Fruit fly (Drosophila melanogaster) whole organism, adult: ENCODE data around the gene Tak1.

Experiments used
- CG11617 ChIP-seq: fragments of 200-800 bp; sonication (Bioruptor generic); optimal IDR thresholded peaks from 2 replicates; lab custom pipeline; 2017; ENCODE audit warnings: mild to moderate bottlenecking, missing biosample characterization, missing genetic modification reagents, missing genetic modification characterization
- CG14711 ChIP-seq: fragments of 200-800 bp; sonication (Bioruptor generic); optimal IDR thresholded peaks from 2 replicates; lab custom pipeline; 2018; ENCODE audit warnings: missing biosample characterization, mild to moderate bottlenecking, missing genetic modification characterization, moderate library complexity
- CG33017 ChIP-seq: fragments of 200-800 bp; sonication (Bioruptor generic); optimal IDR thresholded peaks from 2 replicates; lab custom pipeline; 2018; ENCODE audit warnings: missing biosample characterization, mild to moderate bottlenecking, missing genetic modification characterization, moderate library complexity
- CG5204 ChIP-seq: fragments of 200-800 bp; sonication (Bioruptor generic); optimal IDR thresholded peaks from 2 replicates; lab custom pipeline; 2016; ENCODE audit warnings: missing biosample characterization, missing genetic modification characterization
- CG7101 ChIP-seq: fragments of 200-800 bp; sonication (Bioruptor generic); optimal IDR thresholded peaks from 2 replicates; lab custom pipeline; 2018; ENCODE audit warnings: missing biosample characterization, mild to moderate bottlenecking, missing genetic modification characterization, moderate library complexity
- Crg-1 ChIP-seq: fragments of 200-800 bp; sonication (Bioruptor generic); optimal IDR thresholded peaks from 2 replicates; lab custom pipeline; 2016; ENCODE audit warnings: missing biosample characterization, missing genetic modification characterization
- Hr96 ChIP-seq: fragments of 200-800 bp; sonication (Bioruptor generic); optimal IDR thresholded peaks from 2 replicates; lab custom pipeline; 2016; ENCODE audit warnings: missing biosample characterization, missing genetic modification characterization
- Mnt ChIP-seq: fragments of 200-800 bp; sonication (Bioruptor generic); optimal IDR thresholded peaks from 2 replicates; lab custom pipeline; 2016; ENCODE audit warnings: missing biosample characterization, mild to moderate bottlenecking, missing genetic modification characterization
- cic ChIP-seq: fragments of 200-800 bp; sonication (Bioruptor generic); optimal IDR thresholded peaks from 2 replicates; lab custom pipeline; 2017; ENCODE audit warnings: missing biosample characterization, mild to moderate bottlenecking, missing genetic modification characterization, moderate library complexity
- cnc ChIP-seq, 2 experiments: fragments of >200 bp; optimal IDR thresholded peaks; 2 replicates each; lab custom pipeline; 2017
- kay ChIP-seq: fragments of 200-800 bp; sonication (Bioruptor generic); peaks from one replicate; lab custom pipeline; 2016; ENCODE audit warnings: missing biosample characterization, missing genetic modification characterization, borderline replicate concordance
- ovo ChIP-seq: fragments of 200-800 bp; sonication (Bioruptor generic); optimal IDR thresholded peaks from 2 replicates; lab custom pipeline; 2016; ENCODE audit warnings: missing biosample characterization, missing genetic modification characterization
- pad ChIP-seq: fragments of 200-800 bp; sonication (Bioruptor generic); optimal IDR thresholded peaks from 3 replicates; lab custom pipeline; 2017; ENCODE audit warnings: missing biosample characterization, missing genetic modification characterization, mild to moderate bottlenecking, moderate library complexity, missing genetic modification reagents
- tj ChIP-seq: fragments of 200-800 bp; sonication (Bioruptor generic); optimal IDR thresholded peaks from 3 replicates; lab custom pipeline; 2017; ENCODE audit warnings: missing biosample characterization, mild to moderate bottlenecking, missing genetic modification characterization, moderate library complexity

DNA sequence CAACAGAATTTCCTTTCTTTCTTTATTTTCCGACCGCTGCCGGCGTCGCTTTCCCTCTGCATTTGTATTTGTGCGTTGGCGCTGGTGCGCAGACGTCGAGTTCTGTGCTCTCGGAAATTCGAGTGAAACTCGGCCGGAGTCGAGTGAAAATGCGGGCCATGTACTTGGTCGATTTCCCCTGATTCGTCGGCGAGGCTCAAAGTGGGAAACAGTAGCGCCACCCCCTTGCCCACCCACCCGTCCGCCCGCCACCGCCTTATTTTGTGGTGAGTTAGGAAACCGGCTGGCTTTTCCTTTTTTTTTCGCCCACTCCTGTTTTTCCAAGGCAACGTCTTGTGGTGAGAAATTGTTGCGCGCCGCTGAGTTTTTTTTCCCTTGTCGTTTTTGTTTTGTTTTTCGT is 34.9 kb upstream of the Tak1 start:
- TF ChIP-seq pad (peak; percentile 35), ovo (GFP tag; lab: Kevin White, UChicago) (no peak), Crg-1 (no peak), cic (GFP tag; lab: Kevin White, UChicago) (no peak), Hr96 (no peak), kay (GFP tag; lab: Kevin White, UChicago) (no peak), CG5204 (GFP tag; lab: Kevin White, UChicago) (no peak), CG14711 (tag; lab: Kevin White, UChicago) (no peak), CG33017 (no peak), CG7101 (tag; lab: Kevin White, UChicago) (no peak), tj (GFP tag; lab: Kevin White, UChicago) (no peak), Mnt (GFP tag; lab: Kevin White, UChicago) (no peak), CG11617 (GFP tag; lab: Kevin White, UChicago) (no peak), cnc (optimal IDR thresholded peaks at IDR 0.05; lab: Kevin White, UChicago) (no peak)
